Worm (Caenorhabditis elegans) whole organism, L2 larva: Measurements from ENCODE around the gene frpr-14.

Experiments
- Y55F3AM.14 ChIP-seq: fragments of 200-800 bp; sonication (Bioruptor generic); optimal IDR thresholded peaks from 2 replicates; lab custom pipeline; 2018; ENCODE audit warnings: mild to moderate bottlenecking, missing genetic modification characterization, missing compliant biosample characterization
- sma-3 ChIP-seq: sonication (generic microtip); optimal IDR thresholded peaks from 2 replicates; lab custom pipeline; 2016; ENCODE audit warnings: missing genetic modification reagents, missing genetic modification characterization, missing compliant biosample characterization

DNA sequence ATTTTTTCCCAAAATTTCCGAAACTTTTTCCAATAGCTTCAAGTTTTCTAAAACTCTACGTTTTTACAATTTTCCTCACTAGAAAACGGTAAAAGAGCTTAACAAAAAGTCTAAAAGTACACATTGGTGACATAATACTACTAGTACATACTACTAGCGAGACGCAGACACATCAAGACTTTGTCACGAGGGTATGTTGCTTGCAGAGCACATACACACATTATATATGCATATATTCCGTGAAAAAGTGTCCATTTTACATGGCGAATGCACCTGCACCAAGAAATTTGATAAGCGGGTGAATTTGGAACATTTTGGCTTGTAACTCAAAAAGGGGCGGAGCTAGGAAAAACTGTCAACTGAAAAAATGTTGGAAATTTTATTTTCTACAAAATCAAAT is 49.5 kb upstream of the frpr-14 start:
- TF ChIP-seq sma-3 (GFP tag; lab: Kevin White, UChicago) (no peak), Y55F3AM.14 (GFP tag; lab: Kevin White, UChicago) (no peak)
